Fruit fly (Drosophila melanogaster): ENCODE data around the gene CG15765.

The CG15765 gene

DNA sequence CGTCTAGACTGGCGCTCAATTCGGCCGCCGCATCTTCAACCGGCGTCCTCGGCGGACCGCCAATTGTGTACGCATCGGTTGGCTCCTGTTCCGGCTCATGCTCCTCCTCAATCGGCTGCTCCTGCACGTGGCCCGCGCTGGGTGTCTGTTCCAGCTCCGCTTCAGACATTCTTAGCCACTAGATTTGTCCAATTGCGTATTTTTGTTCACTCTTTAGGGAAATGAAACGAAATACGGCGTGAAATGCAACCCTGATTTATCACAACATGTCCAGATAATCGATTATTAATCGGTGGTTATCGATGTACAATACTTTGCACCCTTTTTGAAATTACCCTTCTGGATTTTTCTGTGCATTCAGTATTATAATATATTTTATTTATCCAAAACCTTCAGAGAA, 58.2 kb downstream of the CG15765 start, which contains the start of gene mof (continued):
- TF ChIP-seq CG2889 (GFP tag; IDR thresholded peaks at IDR 0.05): no peak
- no peak for TF ChIP-seq CG15011 (GFP tag; optimal IDR thresholded peaks at IDR 0.05)
- no peak for TF ChIP-seq CG3065 (GFP tag; optimal IDR thresholded peaks at IDR 0.05)
- TF ChIP-seq CG10267 (tag; optimal IDR thresholded peaks at IDR 0.05): peak; percentile 35
- TF ChIP-seq Dek (tag; optimal IDR thresholded peaks at IDR 0.05): no peak
- TF ChIP-seq sens (GFP tag): no peak
- TF ChIP-seq Sin3A (optimal IDR thresholded peaks at IDR 0.05): no peak
- TF ChIP-seq Abd-B (GFP tag; optimal IDR thresholded peaks at IDR 0.05): no peak
- TF ChIP-seq CG1602 (GFP tag; optimal IDR thresholded peaks at IDR 0.05): no peak
- TF ChIP-seq toy (GFP tag; IDR thresholded peaks at IDR 0.05): no peak
- TF ChIP-seq Ets97D (GFP tag; optimal IDR thresholded peaks at IDR 0.05): peak; percentile 25
- TF ChIP-seq CG1603 (tag; optimal IDR thresholded peaks at IDR 0.05): no peak
- no peak for TF ChIP-seq Atf3 (GFP tag; optimal IDR thresholded peaks at IDR 0.05)
- TF ChIP-seq slbo (GFP tag; IDR thresholded peaks at IDR 0.05): no peak
- TF ChIP-seq CG3726 (GFP tag; IDR thresholded peaks at IDR 0.05): no peak
- TF ChIP-seq Dref (GFP tag; IDR thresholded peaks at IDR 0.05): peak; percentile 81
- TF ChIP-seq hb (GFP tag; IDR thresholded peaks at IDR 0.05; ENCODE audit: partially characterized antibody): no peak
- no peak for TF ChIP-seq CG14667 (GFP tag; IDR thresholded peaks at IDR 0.05)
- TF ChIP-seq pzg (GFP tag; optimal IDR thresholded peaks at IDR 0.05): peak; percentile 50
- TF ChIP-seq Meics (GFP tag; optimal IDR thresholded peaks at IDR 0.05): no peak
- no peak for TF ChIP-seq Stat92E (GFP tag; optimal IDR thresholded peaks at IDR 0.05)
- TF ChIP-seq MESR4 (GFP tag; optimal IDR thresholded peaks at IDR 0.05): peak; percentile 59
- TF ChIP-seq pan (optimal IDR thresholded peaks at IDR 0.05): no peak
- TF ChIP-seq pan (GFP tag; optimal IDR thresholded peaks at IDR 0.05 in 1 of 2, IDR thresholded peaks at IDR 0.05 in 1 of 2): no peak
- TF ChIP-seq CG7928 (GFP tag; optimal IDR thresholded peaks at IDR 0.05): peak; percentile 80
- peak; percentile 46 for TF ChIP-seq CG15514 (GFP tag; optimal IDR thresholded peaks at IDR 0.05)
- TF ChIP-seq YL-1 (GFP tag; optimal IDR thresholded peaks at IDR 0.05): peak; percentile 55
- no peak for TF ChIP-seq Six4 (GFP tag; optimal IDR thresholded peaks at IDR 0.05)
- TF ChIP-seq CG7745 (tag; optimal IDR thresholded peaks at IDR 0.05): no peak
- peak; percentile 30 for TF ChIP-seq Elba2 (GFP tag; optimal IDR thresholded peaks at IDR 0.05)
- no peak for TF ChIP-seq zfh1 (GFP tag; IDR thresholded peaks at IDR 0.05)
- no peak for TF ChIP-seq br (optimal IDR thresholded peaks at IDR 0.05)
- TF ChIP-seq D19B (GFP tag; optimal IDR thresholded peaks at IDR 0.05): no peak
- TF ChIP-seq CG4424 (GFP tag; optimal IDR thresholded peaks at IDR 0.05): no peak
- TF ChIP-seq insv (GFP tag; optimal IDR thresholded peaks at IDR 0.05): no peak
- TF ChIP-seq CG9609 (GFP tag; optimal IDR thresholded peaks at IDR 0.05): no peak
- TF ChIP-seq gcm2 (GFP tag; optimal IDR thresholded peaks at IDR 0.05): no peak
- TF ChIP-seq ftz-f1 (GFP tag; optimal IDR thresholded peaks at IDR 0.05): no peak
- no peak for TF ChIP-seq CG12744 (GFP tag; optimal IDR thresholded peaks at IDR 0.05)
- no peak for TF ChIP-seq Poxn (GFP tag; IDR thresholded peaks at IDR 0.05)
- TF ChIP-seq Hr78 (GFP tag; optimal IDR thresholded peaks at IDR 0.05): no peak
- TF ChIP-seq ap (GFP tag; IDR thresholded peaks at IDR 0.05): no peak
- TF ChIP-seq gsb (GFP tag; IDR thresholded peaks at IDR 0.05): no peak
- no peak for TF ChIP-seq CG34376 (GFP tag; optimal IDR thresholded peaks at IDR 0.05)
- no peak for TF ChIP-seq sqz (GFP tag; optimal IDR thresholded peaks at IDR 0.05)
- no peak for TF ChIP-seq ro (GFP tag; IDR thresholded peaks at IDR 0.05)
- no peak for TF ChIP-seq CG3163 (GFP tag; optimal IDR thresholded peaks at IDR 0.05)
- no peak for TF ChIP-seq p53 (GFP tag; optimal IDR thresholded peaks at IDR 0.05)
- TF ChIP-seq otp (GFP tag; IDR thresholded peaks at IDR 0.05): no peak
- TF ChIP-seq CG43689 (GFP tag; IDR thresholded peaks at IDR 0.05): no peak
- peak; percentile 50 for TF ChIP-seq Sry-δ (GFP tag; optimal IDR thresholded peaks at IDR 0.05)
- 0 out of 2 replicates have a peak, but pooled peaks have one; percentile 6 for TF ChIP-seq CG6689 (GFP tag; IDR thresholded peaks at IDR 0.05)
- TF ChIP-seq CG1792 (GFP tag; optimal IDR thresholded peaks at IDR 0.05): no peak
